Fruit fly (Drosophila melanogaster) whole organism, embryonic: ENCODE measurements around the gene Naa20A.
A peak's percentile ranks its signal among the peaks of the same experiment; 100 is the strongest.

Source experiments
- Ada2b ChIP-seq: fragments of 200-800 bp; sonication (Bioruptor generic); IDR thresholded peaks from 2 replicates; pipeline ENCODE4 v1.3.6; 2022; ENCODE audit warnings: missing biosample characterization, missing genetic modification characterization
- BtbVII ChIP-seq: fragments of 200-800 bp; sonication (Bioruptor generic); optimal IDR thresholded peaks from 3 replicates; lab custom pipeline; 2017; ENCODE audit warnings: missing biosample characterization, mild to moderate bottlenecking, missing genetic modification characterization
- CG11247 ChIP-seq: fragments of 200-800 bp; sonication (Bioruptor generic); IDR thresholded peaks from 2 replicates; pipeline ENCODE4 v1.3.6; 2022; ENCODE audit warnings: missing biosample characterization, missing genetic modification characterization
- CG11504 ChIP-seq: fragments of 200-800 bp; sonication (Bioruptor generic); optimal IDR thresholded peaks from 3 replicates; lab custom pipeline; 2019; ENCODE audit warnings: missing biosample characterization, mild to moderate bottlenecking, missing genetic modification characterization, moderate library complexity
- CG12071 ChIP-seq: fragments of 200-800 bp; sonication (Bioruptor generic); optimal IDR thresholded peaks from 3 replicates; lab custom pipeline; 2018; ENCODE audit warnings: missing biosample characterization, mild to moderate bottlenecking, missing genetic modification characterization
- CG16815 ChIP-seq: fragments of 200-800 bp; sonication (Bioruptor generic); optimal IDR thresholded peaks from 3 replicates; lab custom pipeline; 2017; ENCODE audit warnings: missing biosample characterization, mild to moderate bottlenecking, missing genetic modification characterization
- CG17328 ChIP-seq: fragments of 200-800 bp; sonication (Bioruptor generic); IDR thresholded peaks from 2 replicates; pipeline ENCODE4 v1.3.6; 2022; ENCODE audit warnings: missing biosample characterization, missing genetic modification characterization
- CG30431 ChIP-seq: fragments of 200-800 bp; sonication (Bioruptor generic); optimal IDR thresholded peaks from 2 replicates; lab custom pipeline; 2017; ENCODE audit warnings: missing biosample characterization, missing genetic modification characterization
- CG31365 ChIP-seq: fragments of 200-800 bp; sonication (Bioruptor generic); optimal IDR thresholded peaks from 2 replicates; lab custom pipeline; 2018; ENCODE audit warnings: missing biosample characterization, mild to moderate bottlenecking, missing genetic modification characterization
- CG43689 ChIP-seq: fragments of 200-800 bp; sonication (Bioruptor generic); IDR thresholded peaks from 2 replicates; pipeline ENCODE4 v1.3.6; 2022; ENCODE audit warnings: missing biosample characterization, missing genetic modification characterization
- CG4730 ChIP-seq: fragments of 200-800 bp; sonication (Bioruptor generic); IDR thresholded peaks from 2 replicates; pipeline ENCODE4 v1.3.6; 2022; ENCODE audit warnings: missing biosample characterization, missing genetic modification characterization
- CG7745 ChIP-seq: fragments of 200-800 bp; sonication (Bioruptor generic); optimal IDR thresholded peaks from 2 replicates; lab custom pipeline; 2018; ENCODE audit warnings: missing biosample characterization, mild to moderate bottlenecking, missing genetic modification characterization, moderate library complexity
- CG9215 ChIP-seq: fragments of 200-800 bp; sonication (Bioruptor generic); IDR thresholded peaks from 2 replicates; pipeline ENCODE4 v1.3.6; 2022; ENCODE audit warnings: missing biosample characterization, missing genetic modification characterization
- CG9727 ChIP-seq: fragments of 200-800 bp; sonication (Bioruptor generic); optimal IDR thresholded peaks from 3 replicates; lab custom pipeline; 2017; ENCODE audit warnings: missing biosample characterization, mild to moderate bottlenecking, missing genetic modification characterization
- CG9932 ChIP-seq: fragments of 200-800 bp; sonication (Bioruptor generic); IDR thresholded peaks from 2 replicates; pipeline ENCODE4 v1.3.6; 2022; ENCODE audit warnings: missing biosample characterization, missing genetic modification characterization
- CrebB ChIP-seq: fragments of 200-800 bp; sonication (Bioruptor generic); optimal IDR thresholded peaks from 3 replicates; lab custom pipeline; 2018; ENCODE audit warnings: missing biosample characterization, mild to moderate bottlenecking, missing genetic modification characterization
- E2f1 ChIP-seq: fragments of 200-800 bp; sonication (Bioruptor generic); IDR thresholded peaks from 2 replicates; pipeline ENCODE4 v1.3.6; 2022; ENCODE audit warnings: missing biosample characterization, missing genetic modification characterization
- Fer3 ChIP-seq: fragments of 200-800 bp; sonication (Bioruptor generic); optimal IDR thresholded peaks from 2 replicates; lab custom pipeline; 2018; ENCODE audit warnings: missing biosample characterization, mild to moderate bottlenecking, missing genetic modification characterization, moderate library complexity
- HHEX ChIP-seq: fragments of 200-800 bp; sonication (Bioruptor generic); optimal IDR thresholded peaks from 3 replicates; lab custom pipeline; 2017; ENCODE audit warnings: missing biosample characterization, mild to moderate bottlenecking, missing genetic modification characterization, missing genetic modification reagents
- Hr39 ChIP-seq: fragments of >200 bp; optimal IDR thresholded peaks from 2 replicates; lab custom pipeline; 2017
- Mad ChIP-seq: fragments of 200-800 bp; sonication (Bioruptor generic); optimal IDR thresholded peaks from 2 replicates; lab custom pipeline; 2016; ENCODE audit warnings: missing biosample characterization, missing genetic modification characterization
- NK7.1 ChIP-seq: fragments of 200-800 bp; sonication (Bioruptor generic); optimal IDR thresholded peaks from 3 replicates; lab custom pipeline; 2016; ENCODE audit warnings: missing biosample characterization, missing genetic modification characterization
- NfI ChIP-seq: fragments of 200-800 bp; sonication (Bioruptor generic); optimal IDR thresholded peaks from 3 replicates; lab custom pipeline; 2018; ENCODE audit warnings: missing biosample characterization, mild to moderate bottlenecking, missing genetic modification characterization, moderate library complexity
- Opbp ChIP-seq: fragments of 200-800 bp; sonication (Bioruptor generic); IDR thresholded peaks from 3 replicates; pipeline ENCODE4 v1.3.6; 2022; ENCODE audit warnings: missing biosample characterization, missing genetic modification characterization; ENCODE audit not compliant: partially characterized antibody
- Pdp1 ChIP-seq, 2 experiments: fragments of 200-800 bp; sonication (Bioruptor generic); optimal IDR thresholded peaks; 3 replicates each; lab custom pipeline; 2016; ENCODE audit warnings: missing biosample characterization in 2 of 2, missing genetic modification characterization in 2 of 2, mild to moderate bottlenecking in 1 of 2, moderate library complexity in 1 of 2
- Rx ChIP-seq: fragments of 200-800 bp; sonication (Bioruptor generic); IDR thresholded peaks from 2 replicates; pipeline ENCODE4 v1.3.6; 2022; ENCODE audit warnings: missing biosample characterization, missing genetic modification characterization
- Xrp1 ChIP-seq: fragments of 200-800 bp; sonication (Bioruptor generic); IDR thresholded peaks from 2 replicates; pipeline ENCODE4 v1.3.6; 2022; ENCODE audit warnings: missing biosample characterization, missing genetic modification characterization
- bab2 ChIP-seq: fragments of 200-800 bp; sonication (Bioruptor generic); optimal IDR thresholded peaks from 2 replicates; lab custom pipeline; 2016; ENCODE audit warnings: missing biosample characterization, missing genetic modification characterization
- cas ChIP-seq: fragments of 200-800 bp; sonication (Bioruptor generic); IDR thresholded peaks from 2 replicates; pipeline ENCODE4 v1.3.6; 2022; ENCODE audit warnings: missing biosample characterization, missing genetic modification characterization
- chinmo ChIP-seq: fragments of 200-800 bp; sonication (Bioruptor generic); IDR thresholded peaks from 4 replicates; pipeline ENCODE4 v1.3.6; 2022; ENCODE audit warnings: missing biosample characterization, missing genetic modification characterization; ENCODE audit not compliant: partially characterized antibody
- ci ChIP-seq: fragments of 200-800 bp; sonication (Bioruptor generic); IDR thresholded peaks from 3 replicates; pipeline ENCODE4 v1.3.6; 2022; ENCODE audit warnings: missing biosample characterization, missing genetic modification characterization
- corto ChIP-seq: fragments of 200-800 bp; sonication (Bioruptor generic); optimal IDR thresholded peaks from 2 replicates; lab custom pipeline; 2016; ENCODE audit warnings: missing biosample characterization, mild to moderate bottlenecking, missing genetic modification characterization, moderate library complexity
- crol ChIP-seq: fragments of 200-800 bp; sonication (Bioruptor generic); IDR thresholded peaks from 2 replicates; pipeline ENCODE4 v1.3.6; 2022; ENCODE audit warnings: missing biosample characterization, missing genetic modification characterization
- gro ChIP-seq: fragments of 200-800 bp; sonication (Bioruptor generic); optimal IDR thresholded peaks from 2 replicates; lab custom pipeline; 2016; ENCODE audit warnings: missing biosample characterization, missing genetic modification characterization
- gsb ChIP-seq: fragments of 200-800 bp; sonication (Bioruptor generic); IDR thresholded peaks from 2 replicates; pipeline ENCODE4 v1.3.6; 2022; ENCODE audit warnings: missing biosample characterization, missing genetic modification characterization
- ham ChIP-seq: fragments of 200-800 bp; sonication (Bioruptor generic); IDR thresholded peaks from 2 replicates; pipeline ENCODE4 v1.3.6; 2022; ENCODE audit warnings: missing biosample characterization, missing genetic modification characterization
- ind ChIP-seq: fragments of 200-800 bp; sonication (Bioruptor generic); optimal IDR thresholded peaks from 3 replicates; lab custom pipeline; 2016; ENCODE audit warnings: missing biosample characterization, missing genetic modification characterization
- knrl ChIP-seq: fragments of 200-800 bp; sonication (Bioruptor generic); IDR thresholded peaks from 3 replicates; pipeline ENCODE4 v1.3.6; 2022; ENCODE audit warnings: missing biosample characterization, missing genetic modification characterization; ENCODE audit not compliant: partially characterized antibody
- mld ChIP-seq: fragments of 200-800 bp; sonication (Bioruptor generic); IDR thresholded peaks from 3 replicates; pipeline ENCODE4 v1.3.6; 2022; ENCODE audit warnings: missing biosample characterization, missing genetic modification characterization; ENCODE audit not compliant: partially characterized antibody
- nerfin-1 ChIP-seq: fragments of 200-800 bp; sonication (Bioruptor generic); optimal IDR thresholded peaks from 3 replicates; lab custom pipeline; 2019; ENCODE audit warnings: missing biosample characterization, mild to moderate bottlenecking, missing genetic modification characterization, moderate library complexity
- pan ChIP-seq, 4 experiments: fragments of >200 bp in 3 of 4; fragments of 200-800 bp in 1 of 4; sonication (Bioruptor generic) in 1 of 4; optimal IDR thresholded peaks in 3 of 4; IDR thresholded peaks in 1 of 4; 2 replicates each; pipeline versions ENCODE4 v1.3.6 to Lab custom; 2017 to 2022; ENCODE audit warnings: missing biosample characterization in 2 of 4, missing genetic modification characterization in 2 of 4, mixed read lengths in 1 of 4
- pnt ChIP-seq: fragments of 200-800 bp; sonication (Bioruptor generic); optimal IDR thresholded peaks from 3 replicates; lab custom pipeline; 2016; ENCODE audit warnings: missing biosample characterization, missing genetic modification characterization
- row ChIP-seq: fragments of 200-800 bp; sonication (Bioruptor generic); IDR thresholded peaks from 3 replicates; pipeline ENCODE4 v1.3.6; 2022; ENCODE audit warnings: missing biosample characterization, missing genetic modification characterization
- run ChIP-seq: fragments of 200-800 bp; sonication (Bioruptor generic); optimal IDR thresholded peaks from 3 replicates; lab custom pipeline; 2018; ENCODE audit warnings: missing biosample characterization, mild to moderate bottlenecking, missing genetic modification characterization
- sens ChIP-seq: fragments of 200-800 bp; sonication (Bioruptor generic); peaks from one replicate; lab custom pipeline; 2016; ENCODE audit warnings: missing biosample characterization, missing genetic modification characterization
- shn ChIP-seq: fragments of 200-800 bp; sonication (Bioruptor generic); optimal IDR thresholded peaks from 3 replicates; lab custom pipeline; 2016; ENCODE audit warnings: missing biosample characterization, missing genetic modification characterization
- ssp ChIP-seq: fragments of 200-800 bp; sonication (Bioruptor generic); IDR thresholded peaks from 2 replicates; pipeline ENCODE4 v1.3.6; 2022; ENCODE audit warnings: missing biosample characterization, missing genetic modification characterization
- tio ChIP-seq: fragments of 200-800 bp; sonication (Bioruptor generic); optimal IDR thresholded peaks from 2 replicates; lab custom pipeline; 2017; ENCODE audit warnings: missing biosample characterization, missing genetic modification characterization, inconsistent platforms
- trh ChIP-seq: fragments of 200-800 bp; sonication (Bioruptor generic); optimal IDR thresholded peaks from 2 replicates; lab custom pipeline; 2016; ENCODE audit warnings: missing biosample characterization, missing genetic modification characterization
- vnd ChIP-seq: fragments of 200-800 bp; sonication (Bioruptor generic); IDR thresholded peaks from 3 replicates; pipeline ENCODE4 v1.3.6; 2022; ENCODE audit warnings: missing biosample characterization, missing genetic modification characterization; ENCODE audit not compliant: partially characterized antibody

The Naa20A gene

DNA sequence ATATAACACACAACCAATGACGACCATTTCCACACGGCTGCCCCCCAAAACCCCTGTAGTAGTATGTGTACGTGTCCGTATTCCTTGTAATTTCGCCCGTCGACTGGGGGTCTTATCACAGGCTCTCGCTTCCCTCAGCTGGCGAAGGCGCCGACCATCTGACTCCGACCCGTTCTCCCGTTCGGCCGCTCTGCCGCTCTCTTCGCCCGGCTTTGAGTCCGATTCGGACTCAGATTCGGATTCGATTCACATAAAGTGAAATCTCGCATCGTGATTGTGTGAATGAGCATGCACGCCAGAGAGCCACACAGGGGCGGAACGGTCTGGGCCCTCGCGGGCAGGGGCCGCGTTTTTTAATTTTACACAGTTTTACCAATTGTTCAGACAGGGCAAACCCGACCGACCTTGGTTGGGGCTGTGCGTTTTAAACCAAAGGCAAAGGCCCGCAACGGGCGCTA, 42.8 kb upstream of the Naa20A start (continued):
- TF ChIP-seq tio (GFP tag; lab: Kevin White, UChicago) (no peak), pan (optimal IDR thresholded peaks at IDR 0.05; lab: Kevin White, UChicago) (no peak), pan (GFP tag; optimal IDR thresholded peaks at IDR 0.05 in 1 of 2, IDR thresholded peaks at IDR 0.05 in 1 of 2) (peak in 1 of 2 experiments; percentile 51), CG4730 (no peak), BtbVII (GFP tag; lab: Kevin White, UChicago) (no peak), trh (GFP tag; lab: Kevin White, UChicago) (no peak), Opbp (GFP tag; lab: Robert Waterston, UW) (peak; percentile 81), CG11247 (GFP tag; lab: Robert Waterston, UW) (peak; percentile 48; the same call in 1 of the 2 replicates), CG17328 (GFP tag; lab: Robert Waterston, UW) (peak; percentile 24; the same call in 1 of the 2 replicates), mld (GFP tag; lab: Robert Waterston, UW) (no peak), Rx (peak; percentile 52), sens (GFP tag; lab: Kevin White, UChicago) (peak; percentile 75), row (GFP tag; lab: Robert Waterston, UW) (peak; percentile 96), chinmo (GFP tag; lab: Robert Waterston, UW) (peak; percentile 88), NK7.1 (GFP tag; lab: Kevin White, UChicago) (no peak), knrl (peak; percentile 64; the same call in 2 of the 3 replicates), CG9215 (GFP tag; lab: Robert Waterston, UW) (peak; percentile 62), CG7745 (tag; lab: Kevin White, UChicago) (no peak), CG11504 (peak; percentile 16), gro (GFP tag; lab: Kevin White, UChicago) (no peak), vnd (GFP tag; lab: Robert Waterston, UW) (peak; percentile 40; the same call in 1 of the 3 replicates), CG12071 (GFP tag; lab: Kevin White, UChicago) (no peak), CG9727 (GFP tag; lab: Kevin White, UChicago) (no peak), Pdp1 (GFP tag; optimal IDR thresholded peaks at IDR 0.05; lab: Kevin White, UChicago) (peak; percentile 27 to 43), crol (GFP tag; lab: Robert Waterston, UW) (no peak), CG30431 (GFP tag; lab: Kevin White, UChicago) (no peak), pnt (peak; percentile 30), ssp (GFP tag; lab: Robert Waterston, UW) (0 out of 2 replicates have a peak, but pooled peaks have one; percentile 18), Mad (GFP tag; lab: Kevin White, UChicago) (no peak), bab2 (peak; percentile 22), CG16815 (peak; percentile 4), nerfin-1 (no peak), CG43689 (no peak), HHEX (GFP tag; lab: Kevin White, UChicago) (no peak), cas (GFP tag; lab: Robert Waterston, UW) (no peak), E2f1 (GFP tag; lab: Robert Waterston, UW) (peak; percentile 27; the same call in 1 of the 2 replicates), ind (GFP tag; lab: Kevin White, UChicago) (peak; percentile 25), corto (GFP tag; lab: Kevin White, UChicago) (no peak), CrebB (tag; lab: Kevin White, UChicago) (no peak), CG31365 (tag; lab: Kevin White, UChicago) (no peak), NfI (GFP tag; lab: Kevin White, UChicago) (peak; percentile 36), gsb (peak; percentile 48; the same call in 1 of the 2 replicates), shn (GFP tag; lab: Kevin White, UChicago) (peak; percentile 45), Xrp1 (GFP tag; lab: Robert Waterston, UW) (0 out of 2 replicates have a peak, but pooled peaks have one; percentile 27), Fer3 (tag; lab: Kevin White, UChicago) (no peak), ham (no peak), Ada2b (GFP tag; lab: Robert Waterston, UW) (0 out of 2 replicates have a peak, but pooled peaks have one; percentile 24), run (tag; lab: Kevin White, UChicago) (no peak), CG9932 (GFP tag; lab: Robert Waterston, UW) (peak; percentile 84), ci (GFP tag; lab: Robert Waterston, UW) (peak; percentile 60), Hr39 (lab: Kevin White, UChicago) (no peak)
